Worm (Caenorhabditis elegans) whole organism, young adult: Measurements from ENCODE around the gene catp-6.

Experiments used
- ama-1 ChIP-seq, 3 experiments: fragments of 150-350 bp in 1 of 3; sonication (generic microtip) in 2 of 3; optimal IDR thresholded peaks; 2 replicates each; lab custom pipeline; 2014 to 2018; ENCODE audit warnings: missing biosample characterization in 2 of 3, missing genetic modification characterization in 2 of 3, missing genetic modification reagents in 2 of 3
- ceh-27 ChIP-seq: fragments of 200-800 bp; sonication (Bioruptor generic); optimal IDR thresholded peaks from 2 replicates; lab custom pipeline; 2018; ENCODE audit warnings: mild to moderate bottlenecking, missing genetic modification characterization, moderate library complexity, missing compliant biosample characterization
- ceh-40 ChIP-seq: fragments of 200-800 bp; sonication (Bioruptor generic); IDR thresholded peaks from 2 replicates; pipeline ENCODE4 v1.3.6; 2022; ENCODE audit warnings: missing genetic modification characterization, missing compliant biosample characterization
- pha-4 ChIP-seq: fragments of 150-350 bp; sonication (generic microtip); optimal IDR thresholded peaks from 2 replicates; lab custom pipeline; 2014; ENCODE audit warnings: missing biosample characterization, missing genetic modification reagents, missing genetic modification characterization
- sptf-2 ChIP-seq: fragments of 200-800 bp; sonication (Bioruptor generic); optimal IDR thresholded peaks from 2 replicates; lab custom pipeline; 2018; ENCODE audit warnings: mild to moderate bottlenecking, missing genetic modification characterization, missing compliant biosample characterization

DNA sequence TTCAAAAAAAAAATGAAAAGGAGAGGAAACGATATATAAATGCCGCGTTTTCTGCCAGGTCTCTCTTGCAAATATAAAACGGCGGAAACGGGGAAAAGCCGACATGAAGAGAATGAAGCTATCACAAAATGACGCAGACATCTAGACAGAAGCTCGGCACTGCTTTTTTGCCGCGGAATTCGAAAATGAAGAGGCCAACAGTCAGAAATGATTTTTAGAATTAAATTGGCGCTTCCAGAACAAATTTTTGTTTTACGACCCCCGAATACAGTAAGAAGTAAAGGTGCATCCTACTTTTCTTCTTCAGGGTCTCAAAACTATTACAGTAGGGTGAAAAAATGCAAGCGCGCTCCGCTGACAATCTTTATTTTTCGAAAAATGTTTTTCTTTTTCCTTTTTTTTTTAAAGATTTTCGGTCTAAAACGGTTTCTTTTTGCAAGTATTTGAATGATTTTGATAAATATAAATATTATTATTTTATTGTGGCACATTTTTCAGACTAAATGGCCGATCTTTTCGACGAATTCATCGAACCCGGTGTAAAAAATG lies 890 bp upstream of the catp-6 start, which contains the start of gene mtr-4:
- TF ChIP-seq ceh-40 (GFP tag; lab: Robert Waterston, UW), result no peak
- no peak for TF ChIP-seq ama-1 (optimal IDR thresholded peaks at IDR 0.05; lab: Kevin White, UChicago)
- no peak for TF ChIP-seq ama-1 (GFP tag; optimal IDR thresholded peaks at IDR 0.05; lab: Kevin White, UChicago)
- no peak for TF ChIP-seq pha-4 (tag; lab: Kevin White, UChicago)
- no peak for TF ChIP-seq sptf-2
- no peak for TF ChIP-seq ceh-27
